Worm (Caenorhabditis elegans) whole organism, late embryonic: ENCODE results near the gene K02A6.1.

Experiments used
- F13H6.1 ChIP-seq: sonication (generic microtip); optimal IDR thresholded peaks from 2 replicates; lab custom pipeline; 2016; ENCODE audit warnings: missing genetic modification characterization, missing compliant biosample characterization
- ceh-2 ChIP-seq: sonication (generic microtip); optimal IDR thresholded peaks from 2 replicates; lab custom pipeline; 2016; ENCODE audit warnings: missing genotype, missing genetic modification characterization, missing compliant biosample characterization
- ceh-22 ChIP-seq: sonication (generic microtip); optimal IDR thresholded peaks from 2 replicates; lab custom pipeline; 2017; ENCODE audit warnings: missing biosample characterization, missing genetic modification characterization
- ceh-30 ChIP-seq: fragments of 150-350 bp; optimal IDR thresholded peaks from 2 replicates; lab custom pipeline; 2014; ENCODE audit warnings: missing biosample characterization, missing genetic modification characterization
- ceh-31 ChIP-seq: sonication (generic microtip); optimal IDR thresholded peaks from 2 replicates; lab custom pipeline; 2016; ENCODE audit warnings: missing genetic modification characterization, missing compliant biosample characterization
- lim-6 ChIP-seq: sonication (generic microtip); optimal IDR thresholded peaks from 2 replicates; lab custom pipeline; 2016; ENCODE audit warnings: missing genetic modification characterization, missing compliant biosample characterization
- pag-3 ChIP-seq: sonication (generic microtip); optimal IDR thresholded peaks from 2 replicates; lab custom pipeline; 2016; ENCODE audit warnings: missing compliant biosample characterization, missing genetic modification characterization, borderline replicate concordance
- pha-4 ChIP-seq: fragments of 150-350 bp; optimal IDR thresholded peaks from 2 replicates; lab custom pipeline; 2018; ENCODE audit warnings: missing biosample characterization, missing genetic modification reagents, missing genetic modification characterization
- unc-86 ChIP-seq: sonication (generic microtip); optimal IDR thresholded peaks from 2 replicates; lab custom pipeline; 2016; ENCODE audit warnings: missing genetic modification characterization, missing compliant biosample characterization
- ztf-16 ChIP-seq: sonication (generic microtip); optimal IDR thresholded peaks from 2 replicates; lab custom pipeline; 2017; ENCODE audit warnings: missing genetic modification characterization, missing compliant biosample characterization

DNA sequence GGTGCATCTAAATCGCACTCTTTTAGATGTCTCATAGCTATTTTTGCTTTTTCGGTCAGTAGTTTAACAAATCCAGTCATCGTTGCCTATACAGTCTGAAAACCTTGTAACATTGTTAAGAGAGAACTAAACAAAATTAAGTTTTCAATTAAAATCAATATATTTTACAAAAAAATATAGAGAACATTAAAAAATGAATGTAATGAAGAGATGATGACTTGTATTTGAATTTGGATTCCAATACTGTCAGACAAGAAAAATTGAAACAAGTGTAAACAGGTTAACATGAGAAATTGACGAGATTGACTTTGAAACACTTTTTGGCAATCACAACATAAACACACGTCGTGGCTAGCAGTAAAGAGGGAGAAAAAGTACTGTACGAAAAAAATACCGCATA lies 34.5 kb upstream of the K02A6.1 start, which contains the start of gene C17H11.5:
- TF ChIP-seq ceh-2 (tag; lab: Kevin White, UChicago) (no peak), ceh-30 (tag; lab: Kevin White, UChicago) (no peak), F13H6.1 (tag; lab: Kevin White, UChicago) (no peak), ceh-22 (tag; lab: Kevin White, UChicago) (no peak), pha-4 (tag; lab: Kevin White, UChicago) (no peak), lim-6 (no peak), ceh-31 (tag; lab: Kevin White, UChicago) (no peak), pag-3 (tag; lab: Kevin White, UChicago) (no peak), ztf-16 (tag; lab: Kevin White, UChicago) (no peak), unc-86 (tag; lab: Kevin White, UChicago) (no peak)
